Worm (Caenorhabditis elegans) whole organism, young adult: Measurements from ENCODE around the gene srw-40.

ENCODE experiments used
- B0336.3 ChIP-seq: fragments of 200-800 bp; sonication (Bioruptor generic); IDR thresholded peaks from 2 replicates; pipeline ENCODE4 v1.3.6; 2022; ENCODE audit warnings: missing genetic modification characterization, missing compliant biosample characterization
- C17E4.6 ChIP-seq: fragments of 200-800 bp; sonication (Bioruptor generic); IDR thresholded peaks from 2 replicates; pipeline ENCODE4 v1.3.6; 2022; ENCODE audit warnings: missing genetic modification reagents, missing genetic modification characterization, missing compliant biosample characterization
- F37B4.10 ChIP-seq: fragments of 200-800 bp; sonication (Bioruptor generic); IDR thresholded peaks from 2 replicates; pipeline ENCODE4 v1.3.6; 2022; ENCODE audit warnings: missing genetic modification characterization, missing compliant biosample characterization
- F49E8.2 ChIP-seq: sonication (generic microtip); optimal IDR thresholded peaks from 3 replicates; lab custom pipeline; 2017; ENCODE audit warnings: missing genetic modification characterization, mild to moderate bottlenecking, missing compliant biosample characterization, antibody characterized with exemption, moderate library complexity; ENCODE audit not compliant: insufficient read depth
- F57A8.1 ChIP-seq: fragments of 200-800 bp; sonication (Bioruptor generic); optimal IDR thresholded peaks from 2 replicates; lab custom pipeline; 2018; ENCODE audit warnings: mild to moderate bottlenecking, missing genetic modification characterization, moderate library complexity, missing compliant biosample characterization
- F57C9.4 ChIP-seq: sonication (generic microtip); optimal IDR thresholded peaks from 2 replicates; lab custom pipeline; 2017; ENCODE audit warnings: mild to moderate bottlenecking, missing genetic modification characterization, missing compliant biosample characterization
- K11D2.4 ChIP-seq: fragments of 200-800 bp; sonication (Bioruptor generic); IDR thresholded peaks from 2 replicates; pipeline ENCODE4 v1.3.6; 2022; ENCODE audit warnings: missing genetic modification reagents, missing genetic modification characterization, missing compliant biosample characterization
- T26A5.8 ChIP-seq: sonication (generic microtip); optimal IDR thresholded peaks from 2 replicates; lab custom pipeline; 2016; ENCODE audit warnings: missing genetic modification characterization, missing compliant biosample characterization
- ZK185.1 ChIP-seq: sonication (generic microtip); optimal IDR thresholded peaks from 2 replicates; lab custom pipeline; 2016; ENCODE audit warnings: mild to moderate bottlenecking, missing genetic modification characterization, missing compliant biosample characterization; ENCODE audit not compliant: poor library complexity, severe bottlenecking
- atf-7 ChIP-seq: sonication (generic microtip); optimal IDR thresholded peaks from 2 replicates; lab custom pipeline; 2017; ENCODE audit warnings: mild to moderate bottlenecking, missing genetic modification characterization, missing compliant biosample characterization
- athp-1 ChIP-seq: sonication (generic microtip); optimal IDR thresholded peaks from 2 replicates; lab custom pipeline; 2017; ENCODE audit warnings: mild to moderate bottlenecking, missing genetic modification characterization, missing compliant biosample characterization
- attf-6 ChIP-seq: fragments of 200-800 bp; sonication (Bioruptor generic); IDR thresholded peaks from 2 replicates; pipeline ENCODE4 v1.3.6; 2022; ENCODE audit warnings: missing genetic modification reagents, missing genetic modification characterization, missing compliant biosample characterization
- ccch-3 ChIP-seq: fragments of 200-800 bp; sonication (Bioruptor generic); optimal IDR thresholded peaks from 2 replicates; lab custom pipeline; 2018; ENCODE audit warnings: mild to moderate bottlenecking, missing genetic modification characterization, missing compliant biosample characterization
- cebp-1 ChIP-seq, 2 experiments: fragments of 200-800 bp in 1 of 2; sonication (Bioruptor generic) in 1 of 2; sonication (generic microtip) in 1 of 2; IDR thresholded peaks in 1 of 2; optimal IDR thresholded peaks in 1 of 2; 2 replicates each; pipeline versions ENCODE4 v1.3.6 to Lab custom; 2017 to 2022; ENCODE audit warnings: missing compliant biosample characterization in 2 of 2, missing genetic modification characterization in 2 of 2, mild to moderate bottlenecking in 1 of 2, missing genetic modification reagents in 1 of 2, moderate library complexity in 1 of 2
- ceh-100 ChIP-seq: fragments of 200-800 bp; sonication (Bioruptor generic); IDR thresholded peaks from 2 replicates; pipeline ENCODE4 v1.3.6; 2022; ENCODE audit warnings: missing genetic modification reagents, missing genetic modification characterization, missing compliant biosample characterization
- ceh-58 ChIP-seq: fragments of 200-800 bp; sonication (Bioruptor generic); IDR thresholded peaks from 2 replicates; pipeline ENCODE4 v1.3.6; 2022; ENCODE audit warnings: missing genetic modification characterization, missing compliant biosample characterization
- ceh-79 ChIP-seq: sonication (generic microtip); optimal IDR thresholded peaks from 2 replicates; lab custom pipeline; 2017; ENCODE audit warnings: mild to moderate bottlenecking, missing genetic modification characterization, missing compliant biosample characterization
- chd-7 ChIP-seq: sonication (generic microtip); optimal IDR thresholded peaks from 2 replicates; lab custom pipeline; 2016; ENCODE audit warnings: mild to moderate bottlenecking, missing genetic modification characterization, moderate library complexity, missing compliant biosample characterization
- egl-44 ChIP-seq: fragments of 200-800 bp; sonication (Bioruptor generic); IDR thresholded peaks from 2 replicates; pipeline ENCODE4 v1.3.6; 2022; ENCODE audit warnings: missing genetic modification reagents, missing genetic modification characterization, missing compliant biosample characterization
- hmg-20 ChIP-seq: fragments of 200-800 bp; sonication (Bioruptor generic); IDR thresholded peaks from 2 replicates; pipeline ENCODE4 v1.3.6; 2022; ENCODE audit warnings: missing genetic modification reagents, missing genetic modification characterization, missing compliant biosample characterization
- hrde-1 ChIP-seq: sonication (generic microtip); optimal IDR thresholded peaks from 2 replicates; lab custom pipeline; 2016; ENCODE audit warnings: missing genetic modification characterization, mild to moderate bottlenecking, missing compliant biosample characterization, moderate library complexity, missing genotype, missing genetic modification reagents, borderline replicate concordance
- lag-1 ChIP-seq: fragments of 200-800 bp; sonication (Bioruptor generic); IDR thresholded peaks from 2 replicates; pipeline ENCODE4 v1.3.6; 2022; ENCODE audit warnings: missing genetic modification reagents, missing genetic modification characterization, missing compliant biosample characterization
- lin-35 ChIP-seq, 3 experiments: fragments of 150-350 bp in 2 of 3; sonication (generic microtip) in 1 of 3; optimal IDR thresholded peaks; 2 replicates each; lab custom pipeline; 2014 to 2018; ENCODE audit warnings: missing biosample characterization in 3 of 3, missing genetic modification characterization in 3 of 3, missing genetic modification reagents in 3 of 3
- nfya-2 ChIP-seq: fragments of 200-800 bp; sonication (Bioruptor generic); IDR thresholded peaks from 2 replicates; pipeline ENCODE4 v1.3.6; 2022; ENCODE audit warnings: missing genetic modification reagents, missing genetic modification characterization, missing compliant biosample characterization
- nfyb-1 ChIP-seq: fragments of 200-800 bp; sonication (Bioruptor generic); IDR thresholded peaks from 2 replicates; pipeline ENCODE4 v1.3.6; 2022; ENCODE audit warnings: missing genetic modification reagents, missing genetic modification characterization, missing compliant biosample characterization
- nhr-120 ChIP-seq: fragments of 200-800 bp; sonication (Bioruptor generic); IDR thresholded peaks from 2 replicates; pipeline ENCODE4 v1.3.6; 2022; ENCODE audit warnings: missing genetic modification characterization, missing compliant biosample characterization
- nhr-80 ChIP-seq: sonication (generic microtip); optimal IDR thresholded peaks from 2 replicates; lab custom pipeline; 2016; ENCODE audit warnings: missing genetic modification characterization, missing compliant biosample characterization
- pha-4 ChIP-seq: fragments of 150-350 bp; sonication (generic microtip); optimal IDR thresholded peaks from 2 replicates; lab custom pipeline; 2014; ENCODE audit warnings: missing biosample characterization, missing genetic modification reagents, missing genetic modification characterization
- rcor-1 ChIP-seq: fragments of 200-800 bp; sonication (Bioruptor generic); IDR thresholded peaks from 2 replicates; pipeline ENCODE4 v1.3.6; 2022; ENCODE audit warnings: missing genetic modification reagents, missing genetic modification characterization, missing compliant biosample characterization
- snpc-1.1 ChIP-seq: sonication (generic microtip); optimal IDR thresholded peaks from 2 replicates; lab custom pipeline; 2017; ENCODE audit warnings: missing genetic modification characterization, mild to moderate bottlenecking, missing compliant biosample characterization, antibody characterized with exemption, moderate library complexity, missing genotype, missing genetic modification reagents; ENCODE audit not compliant: insufficient read depth
- somi-1 ChIP-seq: fragments of 200-800 bp; sonication (Bioruptor generic); optimal IDR thresholded peaks from 2 replicates; lab custom pipeline; 2018; ENCODE audit warnings: mild to moderate bottlenecking, missing genetic modification characterization, missing compliant biosample characterization
- unc-130 ChIP-seq: sonication (generic microtip); optimal IDR thresholded peaks from 2 replicates; lab custom pipeline; 2016; ENCODE audit warnings: missing genetic modification reagents, missing genetic modification characterization, missing compliant biosample characterization
- zfh-2 ChIP-seq: fragments of 200-800 bp; sonication (Bioruptor generic); conservative IDR thresholded peaks from 2 replicates; pipeline ENCODE4 v1.3.6; 2022; ENCODE audit warnings: missing genetic modification reagents, missing genetic modification characterization, missing compliant biosample characterization
- ztf-25 ChIP-seq: fragments of 200-800 bp; sonication (Bioruptor generic); IDR thresholded peaks from 2 replicates; pipeline ENCODE4 v1.3.6; 2022; ENCODE audit warnings: missing genetic modification reagents, missing genetic modification characterization, missing compliant biosample characterization
- ztf-3 ChIP-seq: fragments of 200-800 bp; sonication (Bioruptor generic); optimal IDR thresholded peaks from 2 replicates; lab custom pipeline; 2018; ENCODE audit warnings: mild to moderate bottlenecking, missing genetic modification characterization, missing compliant biosample characterization

The srw-40 gene

DNA sequence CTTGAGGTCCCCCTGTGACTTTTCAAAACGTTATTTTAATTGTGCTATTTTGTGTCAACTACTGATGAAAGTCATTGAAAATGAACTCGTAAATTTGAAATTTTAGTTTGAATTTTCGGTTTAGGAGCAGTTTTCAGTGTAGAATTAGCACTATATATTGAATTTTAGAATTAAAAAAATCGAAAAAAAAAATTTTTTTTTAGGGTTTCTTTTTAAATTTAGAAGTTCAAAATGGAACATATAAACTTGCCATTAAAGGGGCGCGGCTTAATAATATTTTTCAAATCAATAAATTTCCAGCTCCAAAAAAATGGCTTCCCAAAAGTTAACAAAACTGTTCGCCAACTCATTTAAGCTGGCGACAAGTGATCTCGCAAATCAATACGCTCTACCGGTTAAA lies 35.0 kb upstream of the srw-40 start, which contains the start of gene H20J04.9:
Gene H20J04.9, plus strand, starts transcription at position 301 of the 400 bp plus-strand sequence.
- TF ChIP-seq F37B4.10 (GFP tag; lab: Robert Waterston, UW) = no peak
- no peak for TF ChIP-seq F57A8.1
- no peak for TF ChIP-seq rcor-1 (GFP tag; lab: Robert Waterston, UW)
- no peak for TF ChIP-seq F49E8.2 (tag; lab: Kevin White, UChicago)
- TF ChIP-seq ceh-79 (tag; lab: Kevin White, UChicago) = no peak
- TF ChIP-seq, all 124 proteins: peak for 0

DNA sequence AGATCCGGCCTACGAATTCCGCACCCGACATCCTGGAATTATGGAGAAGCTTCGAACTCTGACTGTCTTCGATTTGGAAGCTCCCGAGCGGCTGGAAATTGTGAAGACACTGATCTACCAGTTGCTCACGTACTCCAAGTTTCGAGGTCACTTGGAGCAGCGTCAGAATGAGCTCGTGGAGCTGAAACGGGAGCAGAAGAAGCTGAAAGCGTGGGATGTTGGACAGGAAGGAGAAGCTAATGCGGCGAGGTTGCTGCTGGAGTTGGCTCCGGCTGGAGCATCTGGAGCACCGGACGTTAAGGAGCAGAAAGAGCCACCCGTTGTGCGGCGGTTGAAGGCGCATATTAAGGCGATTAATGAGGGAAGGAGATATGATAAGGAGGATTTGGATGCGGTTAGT lies 28.4 kb upstream of the srw-40 start:
- TF ChIP-seq F57A8.1 = no peak
- TF ChIP-seq zfh-2 (GFP tag; lab: Robert Waterston, UW) = peak; percentile 84

DNA sequence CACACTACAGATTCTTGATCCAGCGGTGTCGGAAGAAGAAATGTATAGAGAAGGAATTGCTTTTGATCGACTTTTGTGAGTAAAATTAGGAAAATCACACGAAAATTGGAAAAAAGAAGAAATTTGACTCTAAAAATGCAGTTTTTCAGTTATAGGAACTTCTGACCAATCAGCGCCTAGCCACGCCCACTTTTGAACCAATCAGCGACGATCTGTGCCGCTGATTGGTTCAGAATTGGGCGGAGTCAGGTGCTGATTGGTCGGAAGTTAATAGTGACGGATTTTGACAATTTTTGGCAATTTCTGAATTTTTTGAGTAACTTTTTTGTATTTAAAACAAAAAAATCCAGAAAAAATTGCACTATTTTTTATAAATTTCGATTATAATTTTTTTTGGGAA lies 25.6 kb upstream of the srw-40 start:
- TF ChIP-seq nfyb-1 (GFP tag; lab: Robert Waterston, UW) (peak; percentile 90), snpc-1.1 (tag; lab: Kevin White, UChicago) (no peak), pha-4 (tag; lab: Kevin White, UChicago) (no peak)

DNA sequence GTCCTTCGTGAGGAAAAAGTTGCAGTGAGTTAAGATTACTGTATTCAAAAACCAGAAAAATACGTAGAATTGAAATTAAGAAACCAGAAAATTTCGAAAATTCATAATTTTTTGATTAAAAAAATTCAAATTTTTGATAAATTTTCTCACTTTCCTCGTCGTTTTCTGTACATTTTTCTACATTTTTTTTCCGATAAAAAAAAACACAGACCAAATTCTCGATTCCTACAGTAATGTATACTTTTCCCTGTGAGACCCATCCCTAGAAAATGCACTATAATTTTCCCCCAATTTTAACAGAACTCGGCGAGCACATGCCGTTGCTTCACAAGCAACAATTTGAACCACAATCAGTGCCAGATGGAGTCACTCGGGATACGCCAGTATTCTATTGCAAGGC lies 24.0 kb upstream of the srw-40 start, which contains the start of gene athp-2:
Gene athp-2, plus strand, starts transcription at position 301 of the 400 bp plus-strand sequence.
- TF ChIP-seq F57C9.4 (tag; lab: Kevin White, UChicago) (no peak), T26A5.8 (no peak)

DNA sequence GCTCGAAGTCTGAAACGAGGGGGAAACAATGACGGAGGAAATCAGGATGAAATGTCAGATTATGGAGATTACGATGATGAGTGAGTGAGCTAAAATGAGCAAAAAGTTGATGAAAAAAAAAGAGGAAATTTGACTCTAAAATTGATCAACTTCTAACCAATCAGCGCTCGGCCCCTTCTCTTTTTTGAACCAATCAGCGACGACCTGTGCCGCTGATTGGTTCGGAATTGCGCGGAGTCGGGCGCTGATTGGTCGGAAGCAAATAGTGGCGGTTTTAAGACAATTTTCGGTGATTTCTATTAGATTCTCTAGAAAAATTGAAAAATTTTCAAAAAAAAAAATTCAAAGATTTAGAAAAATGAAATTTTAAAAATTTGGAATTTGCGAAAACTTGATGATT lies 21.8 kb upstream of the srw-40 start:
- TF ChIP-seq atf-7 (no peak), nhr-120 (GFP tag; lab: Robert Waterston, UW) (no peak), ztf-3 (no peak), athp-1 (no peak), lin-35 (GFP tag; optimal IDR thresholded peaks at IDR 0.05; lab: Kevin White, UChicago) (no peak), cebp-1 (GFP tag; IDR thresholded peaks at IDR 0.05; lab: Robert Waterston, UW) (no peak), cebp-1 (tag; optimal IDR thresholded peaks at IDR 0.05; lab: Kevin White, UChicago) (no peak), K11D2.4 (GFP tag; lab: Robert Waterston, UW) (no peak), somi-1 (GFP tag; lab: Kevin White, UChicago) (no peak), unc-130 (no peak), ceh-58 (no peak), ceh-100 (no peak), nhr-80 (tag; lab: Kevin White, UChicago) (no peak), hmg-20 (GFP tag; lab: Robert Waterston, UW) (no peak)

DNA sequence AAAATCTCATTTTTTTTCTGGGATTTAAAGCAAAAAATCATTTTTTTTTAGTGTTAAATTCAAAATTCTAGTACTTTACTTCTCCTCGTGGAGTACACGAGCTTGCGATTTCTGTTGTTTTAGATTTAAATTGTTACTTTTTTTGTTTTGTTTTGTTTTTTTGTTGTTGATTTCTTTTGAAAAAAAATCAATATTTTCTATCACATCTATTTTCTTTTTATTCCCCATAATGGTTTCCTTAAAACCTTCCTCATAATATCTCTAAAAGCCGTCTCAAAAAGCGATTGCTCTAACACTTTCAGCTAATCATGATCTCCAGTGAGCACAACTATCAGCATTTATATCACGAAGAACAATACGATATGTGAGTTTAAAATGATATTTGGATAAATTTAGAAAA lies 18.5 kb upstream of the srw-40 start, which contains the start of gene madf-3:
Gene madf-3, plus strand, starts transcription at position 301 of the 400 bp plus-strand sequence.
- no peak for TF ChIP-seq B0336.3 (GFP tag; lab: Robert Waterston, UW)
- no peak for TF ChIP-seq ZK185.1
- TF ChIP-seq nfya-2 (GFP tag; lab: Robert Waterston, UW) = no peak
- no peak for TF ChIP-seq attf-6 (GFP tag; lab: Robert Waterston, UW)
- TF ChIP-seq lin-35 (GFP tag; optimal IDR thresholded peaks at IDR 0.05; lab: Kevin White, UChicago) = no peak
- TF ChIP-seq ztf-25 (GFP tag; lab: Robert Waterston, UW) = no peak
- TF ChIP-seq chd-7 (tag; lab: Kevin White, UChicago) = no peak
- no peak for TF ChIP-seq hrde-1 (tag; lab: Kevin White, UChicago)
- no peak for TF ChIP-seq egl-44
- TF ChIP-seq ccch-3 (GFP tag; lab: Kevin White, UChicago) = no peak
- no peak for TF ChIP-seq C17E4.6 (GFP tag; lab: Robert Waterston, UW)
- no peak for TF ChIP-seq lag-1 (GFP tag; lab: Robert Waterston, UW)
